Worm (Caenorhabditis elegans): ENCODE results near the gene emc-1.
"Not testable (repeated sequence)": the region's sequence is repeated elsewhere in the genome, so short reads cannot be mapped to it uniquely, and the experiment has no call there.

DNA sequence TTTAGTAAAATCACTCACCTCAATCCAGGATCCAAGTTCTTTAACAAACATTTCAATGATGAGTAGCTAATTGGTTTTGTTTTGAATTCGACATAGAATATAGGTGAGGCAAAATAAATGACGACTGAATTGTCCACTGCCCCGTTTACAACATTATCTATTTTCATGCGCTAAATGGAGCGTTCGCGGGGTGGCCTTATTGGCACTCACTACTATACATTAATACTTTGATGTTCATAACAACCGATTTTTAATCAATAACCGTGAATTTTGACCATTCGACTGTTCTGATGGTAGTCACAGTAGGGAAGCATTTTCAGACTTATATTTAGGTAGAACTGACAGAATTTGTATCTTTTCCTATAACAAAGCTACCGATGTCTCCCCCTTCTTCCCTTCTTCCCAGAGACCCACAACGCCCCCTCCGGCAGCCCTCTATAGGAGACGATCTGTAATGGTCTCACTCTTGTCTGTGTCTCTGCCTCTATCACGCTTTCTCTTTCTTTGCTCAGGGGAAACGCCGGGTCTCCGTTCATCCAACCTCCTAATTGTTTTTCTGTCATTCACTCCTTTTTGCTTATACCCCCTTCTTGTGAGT lies 53.3 kb downstream of the emc-1 start, which contains the start of gene Y51H7C.12:
- TF ChIP-seq attf-4 (tag; optimal IDR thresholded peaks at IDR 0.05); lin-1 (GFP tag; IDR thresholded peaks at IDR 0.05): not testable (repeated sequence)

All from whole organism, L4 larva.